Fruit fly (Drosophila melanogaster) whole organism, adult: Measurements from ENCODE around the gene COX8.

Experiments used
- CG11617 ChIP-seq: fragments of 200-800 bp; sonication (Bioruptor generic); optimal IDR thresholded peaks from 2 replicates; lab custom pipeline; 2017; ENCODE audit warnings: mild to moderate bottlenecking, missing biosample characterization, missing genetic modification reagents, missing genetic modification characterization
- CG12768 ChIP-seq: fragments of 200-800 bp; sonication (Bioruptor generic); optimal IDR thresholded peaks from 2 replicates; lab custom pipeline; 2017; ENCODE audit warnings: missing biosample characterization, missing genetic modification characterization, mild to moderate bottlenecking, moderate library complexity, missing genetic modification reagents
- CG14711 ChIP-seq: fragments of 200-800 bp; sonication (Bioruptor generic); optimal IDR thresholded peaks from 2 replicates; lab custom pipeline; 2018; ENCODE audit warnings: missing biosample characterization, mild to moderate bottlenecking, missing genetic modification characterization, moderate library complexity
- CG1620 ChIP-seq: fragments of 200-800 bp; sonication (Bioruptor generic); optimal IDR thresholded peaks from 2 replicates; lab custom pipeline; 2016; ENCODE audit warnings: missing biosample characterization, missing genetic modification characterization
- CG33017 ChIP-seq: fragments of 200-800 bp; sonication (Bioruptor generic); optimal IDR thresholded peaks from 2 replicates; lab custom pipeline; 2018; ENCODE audit warnings: missing biosample characterization, mild to moderate bottlenecking, missing genetic modification characterization, moderate library complexity
- CG5204 ChIP-seq: fragments of 200-800 bp; sonication (Bioruptor generic); optimal IDR thresholded peaks from 2 replicates; lab custom pipeline; 2016; ENCODE audit warnings: missing biosample characterization, missing genetic modification characterization
- CG7045 ChIP-seq: fragments of 200-800 bp; sonication (Bioruptor generic); optimal IDR thresholded peaks from 2 replicates; lab custom pipeline; 2017; ENCODE audit warnings: missing biosample characterization, mild to moderate bottlenecking, missing genetic modification characterization
- CG7101 ChIP-seq: fragments of 200-800 bp; sonication (Bioruptor generic); optimal IDR thresholded peaks from 2 replicates; lab custom pipeline; 2018; ENCODE audit warnings: missing biosample characterization, mild to moderate bottlenecking, missing genetic modification characterization, moderate library complexity
- Clk ChIP-seq: fragments of 200-800 bp; sonication (Bioruptor generic); optimal IDR thresholded peaks from 2 replicates; lab custom pipeline; 2017; ENCODE audit warnings: missing biosample characterization, missing genetic modification characterization
- Crg-1 ChIP-seq: fragments of 200-800 bp; sonication (Bioruptor generic); optimal IDR thresholded peaks from 2 replicates; lab custom pipeline; 2016; ENCODE audit warnings: missing biosample characterization, missing genetic modification characterization
- Hr96 ChIP-seq: fragments of 200-800 bp; sonication (Bioruptor generic); optimal IDR thresholded peaks from 2 replicates; lab custom pipeline; 2016; ENCODE audit warnings: missing biosample characterization, missing genetic modification characterization
- Mnt ChIP-seq: fragments of 200-800 bp; sonication (Bioruptor generic); optimal IDR thresholded peaks from 2 replicates; lab custom pipeline; 2016; ENCODE audit warnings: missing biosample characterization, mild to moderate bottlenecking, missing genetic modification characterization
- bab1 ChIP-seq: fragments of 200-800 bp; sonication (Bioruptor generic); optimal IDR thresholded peaks from 3 replicates; lab custom pipeline; 2019; ENCODE audit warnings: missing biosample characterization, mild to moderate bottlenecking, missing genetic modification characterization, moderate library complexity
- cic ChIP-seq: fragments of 200-800 bp; sonication (Bioruptor generic); optimal IDR thresholded peaks from 2 replicates; lab custom pipeline; 2017; ENCODE audit warnings: missing biosample characterization, mild to moderate bottlenecking, missing genetic modification characterization, moderate library complexity
- cnc ChIP-seq, 2 experiments: fragments of >200 bp; optimal IDR thresholded peaks; 2 replicates each; lab custom pipeline; 2017
- kay ChIP-seq: fragments of 200-800 bp; sonication (Bioruptor generic); peaks from one replicate; lab custom pipeline; 2016; ENCODE audit warnings: missing biosample characterization, missing genetic modification characterization, borderline replicate concordance
- ovo ChIP-seq: fragments of 200-800 bp; sonication (Bioruptor generic); optimal IDR thresholded peaks from 2 replicates; lab custom pipeline; 2016; ENCODE audit warnings: missing biosample characterization, missing genetic modification characterization
- pad ChIP-seq: fragments of 200-800 bp; sonication (Bioruptor generic); optimal IDR thresholded peaks from 3 replicates; lab custom pipeline; 2017; ENCODE audit warnings: missing biosample characterization, missing genetic modification characterization, mild to moderate bottlenecking, moderate library complexity, missing genetic modification reagents
- tj ChIP-seq: fragments of 200-800 bp; sonication (Bioruptor generic); optimal IDR thresholded peaks from 3 replicates; lab custom pipeline; 2017; ENCODE audit warnings: missing biosample characterization, mild to moderate bottlenecking, missing genetic modification characterization, moderate library complexity
- toe ChIP-seq: fragments of 200-800 bp; sonication (Bioruptor generic); optimal IDR thresholded peaks from 2 replicates; lab custom pipeline; 2016; ENCODE audit warnings: missing biosample characterization, missing genetic modification characterization

The COX8 gene

DNA sequence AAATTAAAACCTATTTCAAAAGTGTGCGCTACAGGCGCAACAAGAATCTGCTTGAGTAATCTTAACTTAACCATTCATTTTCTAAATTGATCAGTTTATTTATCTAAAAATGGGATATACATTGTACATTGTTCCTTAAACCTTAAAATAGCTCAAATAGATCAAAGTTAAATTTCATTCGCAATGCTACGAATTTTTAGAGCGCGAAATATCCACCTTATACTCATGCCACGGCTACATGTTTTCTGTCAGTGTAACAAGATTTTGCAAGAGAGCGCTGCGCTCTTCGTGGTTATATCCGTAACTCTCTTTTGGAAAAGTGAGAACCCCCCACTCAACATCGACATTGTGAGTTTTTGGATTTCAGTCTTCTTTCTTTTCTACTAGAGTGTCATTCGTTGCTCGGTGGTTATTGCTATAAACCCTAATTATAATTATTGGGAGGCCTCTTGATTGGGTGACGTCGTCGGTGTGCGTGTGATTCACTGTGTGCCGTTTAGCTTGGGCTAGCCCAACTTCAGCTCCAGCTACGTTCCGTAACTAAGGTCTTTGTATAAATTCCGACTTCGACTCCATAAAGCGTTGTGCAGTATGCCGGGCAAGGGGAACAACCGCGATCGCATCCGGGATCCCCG is 29.6 kb downstream of the COX8 start:
- TF ChIP-seq CG14711 (tag; lab: Kevin White, UChicago) (no peak), Crg-1 (no peak), CG7101 (tag; lab: Kevin White, UChicago) (no peak), CG11617 (GFP tag; lab: Kevin White, UChicago) (peak; percentile 51), ovo (no peak)

DNA sequence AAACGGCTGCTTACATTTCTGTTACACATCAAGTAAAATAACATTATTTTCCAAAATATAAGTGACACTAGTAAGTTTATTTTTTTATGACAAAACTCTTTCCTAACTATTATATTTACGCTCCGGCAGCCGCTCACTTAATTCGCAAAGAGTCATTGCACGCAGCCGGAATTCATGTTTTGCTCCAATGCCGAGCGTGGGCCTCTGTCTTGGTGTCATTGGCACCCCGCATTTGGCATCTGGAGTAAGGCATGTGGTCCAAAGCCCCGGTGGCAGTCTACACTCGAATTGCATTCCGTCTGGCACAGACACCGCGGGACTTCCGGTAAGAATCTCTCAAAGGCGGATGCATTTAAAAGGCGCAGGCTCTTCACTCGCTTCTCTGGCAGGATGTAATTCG is 30.6 kb downstream of the COX8 start:
- TF ChIP-seq kay (no peak), CG7045 (GFP tag; lab: Kevin White, UChicago) (no peak), CG1620 (GFP tag; lab: Kevin White, UChicago) (no peak), toe (GFP tag; lab: Kevin White, UChicago) (no peak), ovo (no peak), CG7101 (tag; lab: Kevin White, UChicago) (no peak), Clk (GFP tag; lab: Kevin White, UChicago) (no peak), Crg-1 (no peak), Hr96 (no peak), CG12768 (no peak), cnc (optimal IDR thresholded peaks at IDR 0.05; lab: Kevin White, UChicago) (no peak), Mnt (GFP tag; lab: Kevin White, UChicago) (no peak)

DNA sequence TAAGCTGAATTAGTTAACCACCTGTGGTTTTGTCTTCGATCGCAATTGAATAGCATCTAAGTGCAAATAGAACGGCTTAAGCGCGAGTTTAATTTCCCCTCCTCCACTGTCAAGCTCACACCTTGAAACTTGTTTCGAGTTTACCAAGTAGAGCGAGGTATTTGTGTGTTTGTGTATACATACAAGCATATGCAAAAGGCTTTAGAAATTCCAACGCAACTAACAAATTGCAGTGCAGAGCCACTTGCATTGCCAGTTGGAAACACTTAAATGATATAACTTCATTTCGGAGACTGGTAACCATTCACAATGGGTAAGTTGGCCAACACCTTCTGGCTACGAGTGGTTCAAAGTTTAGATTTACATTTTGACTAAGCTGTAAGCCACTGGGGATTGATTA is 31.3 kb downstream of the COX8 start:
- no peak for TF ChIP-seq Clk (GFP tag; lab: Kevin White, UChicago)
- no peak for TF ChIP-seq Crg-1
- no peak for TF ChIP-seq CG7045 (GFP tag; lab: Kevin White, UChicago)
- TF ChIP-seq toe (GFP tag; lab: Kevin White, UChicago): no peak
- no peak for TF ChIP-seq Hr96
- no peak for TF ChIP-seq tj (GFP tag; lab: Kevin White, UChicago)
- TF ChIP-seq CG12768: no peak
- no peak for TF ChIP-seq CG5204 (GFP tag; lab: Kevin White, UChicago)
- no peak for TF ChIP-seq CG14711 (tag; lab: Kevin White, UChicago)
- no peak for TF ChIP-seq cnc (optimal IDR thresholded peaks at IDR 0.05; lab: Kevin White, UChicago)
- no peak for TF ChIP-seq kay
- TF ChIP-seq CG11617 (GFP tag; lab: Kevin White, UChicago): no peak
- TF ChIP-seq CG33017 (tag; lab: Kevin White, UChicago): no peak
- no peak for TF ChIP-seq ovo
- TF ChIP-seq CG7101 (tag; lab: Kevin White, UChicago): no peak
- no peak for TF ChIP-seq Mnt (GFP tag; lab: Kevin White, UChicago)
- no peak for TF ChIP-seq cic (GFP tag; lab: Kevin White, UChicago)
- no peak for TF ChIP-seq bab1 (GFP tag; lab: Kevin White, UChicago)
- no peak for TF ChIP-seq pad (GFP tag; lab: Kevin White, UChicago)
- no peak for TF ChIP-seq CG1620 (GFP tag; lab: Kevin White, UChicago)

DNA sequence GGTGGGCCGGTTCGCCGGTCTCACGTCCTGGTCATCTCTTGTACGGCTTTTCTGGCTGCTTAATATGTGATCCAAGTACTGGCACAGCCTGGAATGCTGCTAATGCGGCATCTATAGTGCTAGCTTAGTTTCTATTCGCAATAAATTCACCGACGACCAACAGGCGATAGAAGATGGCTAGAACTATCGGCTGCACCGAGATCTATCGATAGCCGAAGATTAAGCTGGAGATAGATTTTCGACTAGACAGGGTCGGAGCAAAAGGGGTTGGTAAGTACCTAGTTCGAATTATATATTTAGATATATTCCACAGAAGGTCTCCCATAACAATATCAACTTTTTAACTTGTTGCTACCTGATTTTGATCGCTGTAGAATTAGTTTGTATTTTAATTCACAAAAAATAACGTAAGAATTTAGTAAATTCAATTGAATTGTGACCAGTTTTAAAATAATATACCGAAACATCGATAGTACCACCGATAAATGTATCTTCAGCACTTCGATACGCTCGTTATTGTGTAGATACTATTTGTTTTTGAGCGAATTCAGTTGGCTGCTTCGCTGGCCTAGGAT is 31.8 kb downstream of the COX8 start, which contains the start of the genes Glg1 and M6:
Glg1 (minus strand) TSS at position 185 of the 575 bp plus-strand sequence.
M6 (plus strand) TSS at position 499 of the 575 bp plus-strand sequence.
- TF ChIP-seq ovo: no peak
- peak; percentile 55 for TF ChIP-seq CG14711 (tag; lab: Kevin White, UChicago)
- no peak for TF ChIP-seq Clk (GFP tag; lab: Kevin White, UChicago)
- peak; percentile 52 for TF ChIP-seq tj (GFP tag; lab: Kevin White, UChicago)
- peak; percentile 70 for TF ChIP-seq bab1 (GFP tag; lab: Kevin White, UChicago)
- TF ChIP-seq CG12768: peak; percentile 59
- TF ChIP-seq cnc (optimal IDR thresholded peaks at IDR 0.05; lab: Kevin White, UChicago): no peak
- TF ChIP-seq CG1620 (GFP tag; lab: Kevin White, UChicago): peak; percentile 61
- TF ChIP-seq CG7045 (GFP tag; lab: Kevin White, UChicago): peak; percentile 62
- TF ChIP-seq kay: no peak
- peak; percentile 65 for TF ChIP-seq CG11617 (GFP tag; lab: Kevin White, UChicago)
- TF ChIP-seq CG33017 (tag; lab: Kevin White, UChicago): peak; percentile 53
- no peak for TF ChIP-seq toe (GFP tag; lab: Kevin White, UChicago)
- TF ChIP-seq Crg-1: peak; percentile 67
- TF ChIP-seq CG5204 (GFP tag; lab: Kevin White, UChicago): no peak
- peak; percentile 79 for TF ChIP-seq Hr96
- no peak for TF ChIP-seq cic (GFP tag; lab: Kevin White, UChicago)
- TF ChIP-seq CG7101 (tag; lab: Kevin White, UChicago): peak; percentile 70
- peak; percentile 63 for TF ChIP-seq pad (GFP tag; lab: Kevin White, UChicago)
- TF ChIP-seq Mnt (GFP tag; lab: Kevin White, UChicago): peak; percentile 61

DNA sequence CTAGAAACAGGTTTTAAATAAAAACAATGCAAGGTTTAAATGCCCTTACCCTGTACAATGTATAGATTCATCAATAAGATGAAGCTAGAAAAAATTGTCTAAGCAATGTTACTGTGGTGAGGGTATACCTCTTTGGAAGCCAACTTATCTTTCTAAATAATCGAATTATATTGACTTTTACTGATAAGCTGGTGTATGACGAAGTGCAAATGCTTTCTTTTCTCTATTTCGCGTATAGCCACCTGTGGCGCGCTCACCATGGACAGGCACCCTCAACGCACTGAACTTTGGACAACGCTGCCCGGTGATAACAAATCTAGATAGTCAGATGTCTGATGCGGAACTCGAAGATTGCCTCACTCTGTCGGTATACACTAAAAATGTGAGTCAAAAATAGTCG is 37.3 kb downstream of the COX8 start:
- TF ChIP-seq Crg-1: no peak
- no peak for TF ChIP-seq pad (GFP tag; lab: Kevin White, UChicago)
- no peak for TF ChIP-seq CG11617 (GFP tag; lab: Kevin White, UChicago)
- TF ChIP-seq cnc (optimal IDR thresholded peaks at IDR 0.05; lab: Kevin White, UChicago): no peak
- TF ChIP-seq CG12768: peak; percentile 82
- no peak for TF ChIP-seq Clk (GFP tag; lab: Kevin White, UChicago)
- TF ChIP-seq CG1620 (GFP tag; lab: Kevin White, UChicago): no peak
- TF ChIP-seq bab1 (GFP tag; lab: Kevin White, UChicago): no peak
- no peak for TF ChIP-seq kay
- TF ChIP-seq CG14711 (tag; lab: Kevin White, UChicago): peak; percentile 32
- no peak for TF ChIP-seq CG5204 (GFP tag; lab: Kevin White, UChicago)
- no peak for TF ChIP-seq tj (GFP tag; lab: Kevin White, UChicago)
- no peak for TF ChIP-seq ovo
- no peak for TF ChIP-seq CG7045 (GFP tag; lab: Kevin White, UChicago)
- TF ChIP-seq CG33017 (tag; lab: Kevin White, UChicago): peak; percentile 60
- TF ChIP-seq CG7101 (tag; lab: Kevin White, UChicago): peak; percentile 15
- no peak for TF ChIP-seq toe (GFP tag; lab: Kevin White, UChicago)
- TF ChIP-seq Mnt (GFP tag; lab: Kevin White, UChicago): peak; percentile 22
- peak; percentile 55 for TF ChIP-seq cic (GFP tag; lab: Kevin White, UChicago)
- no peak for TF ChIP-seq Hr96
